Fruit fly (Drosophila melanogaster): ENCODE measurements around the gene nrv2.

dm6 chr2L:6797408-6797807, 1.3 kb downstream of the nrv2 start:
- TF ChIP-seq psq (GFP tag; optimal IDR thresholded peaks at IDR 0.05): no peak
- no peak for TF ChIP-seq Oaz (GFP tag; IDR thresholded peaks at IDR 0.05)
